Fruit fly (Drosophila melanogaster) whole organism, wandering third instar larva: ENCODE results near the gene RabX5.

ENCODE experiments used
- CG32264 ChIP-seq: fragments of 200-800 bp; sonication (Bioruptor generic); optimal IDR thresholded peaks from 2 replicates; lab custom pipeline; 2016; ENCODE audit warnings: missing biosample characterization, missing genetic modification characterization
- Dfd ChIP-seq: fragments of >200 bp; optimal IDR thresholded peaks from 2 replicates; lab custom pipeline; 2017; ENCODE audit warnings: missing biosample characterization, missing genetic modification characterization
- Dif ChIP-seq: fragments of 200-275, 200-300 bp; sonication (Bioruptor generic); optimal IDR thresholded peaks from 2 replicates; lab custom pipeline; 2018; ENCODE audit warnings: missing biosample characterization, missing genetic modification characterization; ENCODE audit not compliant: partially characterized antibody
- GATAd ChIP-seq: sonication (Bioruptor generic); optimal IDR thresholded peaks from 2 replicates; lab custom pipeline; 2016; ENCODE audit warnings: missing biosample characterization, missing genetic modification characterization
- HLH106 ChIP-seq: fragments of 200-800 bp; optimal IDR thresholded peaks from 3 replicates; lab custom pipeline; 2019; ENCODE audit warnings: missing biosample characterization, mild to moderate bottlenecking, missing genetic modification characterization, moderate library complexity
- Hnf4 ChIP-seq: fragments of 200-800 bp; sonication (Bioruptor generic); optimal IDR thresholded peaks from 2 replicates; lab custom pipeline; 2016; ENCODE audit warnings: missing biosample characterization, mild to moderate bottlenecking, missing genetic modification characterization
- Hr78 ChIP-seq: fragments of >200 bp; optimal IDR thresholded peaks from 2 replicates; lab custom pipeline; 2017; ENCODE audit warnings: missing biosample characterization, missing genetic modification characterization
- Hr83 ChIP-seq: fragments of 200-300 bp; sonication (Bioruptor generic); optimal IDR thresholded peaks from 2 replicates; lab custom pipeline; 2016; ENCODE audit warnings: missing biosample characterization, mild to moderate bottlenecking, missing genetic modification characterization, moderate library complexity; ENCODE audit not compliant: poor library complexity, severe bottlenecking
- Mio ChIP-seq: sonication (Bioruptor generic); optimal IDR thresholded peaks from 2 replicates; lab custom pipeline; 2016; ENCODE audit warnings: missing biosample characterization, missing genetic modification characterization
- Myc ChIP-seq: fragments of >200 bp; optimal IDR thresholded peaks from 2 replicates; lab custom pipeline; 2017
- N ChIP-seq: fragments of >200 bp; optimal IDR thresholded peaks from 2 replicates; lab custom pipeline; 2018; ENCODE audit warnings: missing biosample characterization, missing external identifiers, missing genetic modification characterization
- OdsH ChIP-seq: fragments of 200-800 bp; sonication (Bioruptor generic); optimal IDR thresholded peaks from 2 replicates; lab custom pipeline; 2016; ENCODE audit warnings: missing biosample characterization, mild to moderate bottlenecking, missing genetic modification characterization
- Rel ChIP-seq, 2 experiments: fragments of 200-800 bp; sonication (Bioruptor generic) in 1 of 2; optimal IDR thresholded peaks; 2 replicates in 1 of 2; 3 replicates in 1 of 2; lab custom pipeline; 2016 to 2019; ENCODE audit warnings: mild to moderate bottlenecking in 2 of 2, missing biosample characterization in 2 of 2, missing genetic modification characterization in 2 of 2, moderate library complexity in 1 of 2
- Sp1 ChIP-seq: fragments of 200-800 bp; sonication (Bioruptor generic); optimal IDR thresholded peaks from 3 replicates; lab custom pipeline; 2019; ENCODE audit warnings: missing biosample characterization, mild to moderate bottlenecking, missing genetic modification characterization, moderate library complexity
- br ChIP-seq: fragments of 200-800 bp; sonication (Bioruptor generic); optimal IDR thresholded peaks from 2 replicates; lab custom pipeline; 2016; ENCODE audit warnings: missing biosample characterization, missing genetic modification characterization
- brk ChIP-seq: fragments of 200-800 bp; sonication (Bioruptor generic); optimal IDR thresholded peaks from 2 replicates; lab custom pipeline; 2016; ENCODE audit warnings: missing biosample characterization, mild to moderate bottlenecking, missing genetic modification characterization
- dl ChIP-seq, 2 experiments: fragments of 175-275, 200-275 bp in 1 of 2; fragments of 200-275 bp in 1 of 2; sonication (Bioruptor generic); optimal IDR thresholded peaks; lab custom pipeline; 2018; ENCODE audit warnings: mild to moderate bottlenecking in 2 of 2, missing biosample characterization in 2 of 2, missing genetic modification characterization in 2 of 2, moderate library complexity in 2 of 2; ENCODE audit not compliant: partially characterized antibody in 2 of 2, insufficient read depth in 1 of 2
- dsf ChIP-seq: sonication (Bioruptor generic); optimal IDR thresholded peaks from 2 replicates; lab custom pipeline; 2016; ENCODE audit warnings: missing biosample characterization, missing genetic modification characterization, borderline replicate concordance
- ey ChIP-seq: fragments of 200-800 bp; sonication (Bioruptor generic); optimal IDR thresholded peaks from 2 replicates; lab custom pipeline; 2016; ENCODE audit warnings: missing biosample characterization, missing genetic modification characterization
- foxo ChIP-seq, 2 experiments: fragments of 200-800 bp; sonication (Bioruptor generic); optimal IDR thresholded peaks; 2 replicates in 1 of 2; 3 replicates in 1 of 2; lab custom pipeline; 2016 to 2017; ENCODE audit warnings: missing biosample characterization in 2 of 2, missing genetic modification characterization in 2 of 2
- fru ChIP-seq: fragments of 200-800 bp; sonication (Bioruptor generic); optimal IDR thresholded peaks from 3 replicates; lab custom pipeline; 2016; ENCODE audit warnings: missing biosample characterization, mild to moderate bottlenecking, missing genetic modification characterization
- h ChIP-seq: fragments of 200-800 bp; sonication (Bioruptor generic); optimal IDR thresholded peaks from 3 replicates; lab custom pipeline; 2016; ENCODE audit warnings: missing biosample characterization, mild to moderate bottlenecking, missing genetic modification characterization
- jim ChIP-seq: fragments of 175-275, 200-325 bp; sonication (Bioruptor generic); optimal IDR thresholded peaks from 2 replicates; lab custom pipeline; 2016; ENCODE audit warnings: missing biosample characterization, mild to moderate bottlenecking, missing genetic modification characterization
- lola ChIP-seq: fragments of >200 bp; optimal IDR thresholded peaks from 2 replicates; lab custom pipeline; 2017; ENCODE audit warnings: missing biosample characterization, missing genetic modification characterization
- pan ChIP-seq: fragments of >200 bp; optimal IDR thresholded peaks from 2 replicates; lab custom pipeline; 2017
- psq ChIP-seq: fragments of 200-800 bp; sonication (Bioruptor generic); optimal IDR thresholded peaks from 3 replicates; lab custom pipeline; 2017; ENCODE audit warnings: missing biosample characterization, mild to moderate bottlenecking, missing genetic modification characterization, moderate library complexity
- rgr ChIP-seq: fragments of 200-800 bp; sonication (Bioruptor generic); optimal IDR thresholded peaks from 3 replicates; lab custom pipeline; 2016; ENCODE audit warnings: missing biosample characterization, mild to moderate bottlenecking, missing genetic modification characterization
- sage ChIP-seq: fragments of 200-800 bp; sonication (Bioruptor generic); optimal IDR thresholded peaks from 2 replicates; lab custom pipeline; 2016; ENCODE audit warnings: missing biosample characterization, mild to moderate bottlenecking, missing genetic modification characterization
- sv ChIP-seq: fragments of 200-800 bp; sonication (Bioruptor generic); optimal IDR thresholded peaks from 3 replicates; lab custom pipeline; 2016; ENCODE audit warnings: missing biosample characterization, missing genetic modification characterization
- tai ChIP-seq: sonication (Bioruptor generic); optimal IDR thresholded peaks from 2 replicates; lab custom pipeline; 2016; ENCODE audit warnings: missing biosample characterization, missing genetic modification characterization
- woc ChIP-seq: sonication (Bioruptor generic); optimal IDR thresholded peaks from 2 replicates; lab custom pipeline; 2016; ENCODE audit warnings: missing biosample characterization, mild to moderate bottlenecking, missing genetic modification characterization

RabX5 gene

dm6 chr3L:1653752-1654151 is 16.2 kb downstream of the RabX5 start:
- TF ChIP-seq Dfd (GFP tag; lab: Kevin White, UChicago) (no peak), Rel (GFP tag; optimal IDR thresholded peaks at IDR 0.05; lab: Kevin White, UChicago) (no peak), Rel (tag; optimal IDR thresholded peaks at IDR 0.05; lab: Kevin White, UChicago) (no peak), Hr78 (GFP tag; lab: Kevin White, UChicago) (no peak), dl (GFP tag; optimal IDR thresholded peaks at IDR 0.05; lab: Kevin White, UChicago; ENCODE audit: insufficient read depth in 1 of 2, partially characterized antibody in 2 of 2) (no peak)
- TF ChIP-seq, all 38 proteins: peak for 0

- TF ChIP-seq Sp1 (GFP tag; lab: Kevin White, UChicago) (no peak), Hr83 (GFP tag; lab: Kevin White, UChicago) (peak; percentile 35), sv (GFP tag; lab: Kevin White, UChicago) (no peak), GATAd (GFP tag; lab: Kevin White, UChicago) (no peak)
These were observed 17.2 kb downstream of the RabX5 start, which contains the start of the genes CG7970 and Vta1 for dm6 chr3L:1652700-1653200. TSS of gene CG7970 (plus strand) at chr3L:1652750. TSS of gene Vta1 (minus strand) at chr3L:1652900.

- TF ChIP-seq tai (GFP tag; lab: Kevin White, UChicago) (no peak), Hr78 (GFP tag; lab: Kevin White, UChicago) (no peak), ey (GFP tag; lab: Kevin White, UChicago) (no peak), brk (GFP tag; lab: Kevin White, UChicago) (no peak)
These were observed 20.5 kb downstream of the RabX5 start for dm6 chr3L:1649363-1649762.

- TF ChIP-seq lola (GFP tag; lab: Kevin White, UChicago) (no peak), Dif (GFP tag; lab: Kevin White, UChicago) (peak; percentile 10)
These were observed 21.1 kb downstream of the RabX5 start, which contains the start of gene CG13920 for dm6 chr3L:1648690-1649355. TSS of gene CG13920 (plus strand) at chr3L:1648944.

- TF ChIP-seq pan (lab: Kevin White, UChicago): no peak
- no peak for TF ChIP-seq jim
- peak; percentile 38 for TF ChIP-seq sv (GFP tag; lab: Kevin White, UChicago)
- no peak for TF ChIP-seq dsf (GFP tag; lab: Kevin White, UChicago)
- TF ChIP-seq brk (GFP tag; lab: Kevin White, UChicago): no peak
- TF ChIP-seq fru (GFP tag; lab: Kevin White, UChicago): no peak
- TF ChIP-seq OdsH (GFP tag; lab: Kevin White, UChicago): peak; percentile 16
- TF ChIP-seq h (GFP tag; lab: Kevin White, UChicago): no peak
- TF ChIP-seq Hnf4 (GFP tag; lab: Kevin White, UChicago): peak; percentile 80
- no peak for TF ChIP-seq HLH106
- TF ChIP-seq woc (GFP tag; lab: Kevin White, UChicago): no peak
- TF ChIP-seq psq (GFP tag; lab: Kevin White, UChicago): peak; percentile 2
- no peak for TF ChIP-seq Mio (GFP tag; lab: Kevin White, UChicago)
- TF ChIP-seq sage (GFP tag; lab: Kevin White, UChicago): no peak
- no peak for TF ChIP-seq br (GFP tag; lab: Kevin White, UChicago)
- TF ChIP-seq Myc (lab: Kevin White, UChicago): peak; percentile 51
- TF ChIP-seq dl (GFP tag; optimal IDR thresholded peaks at IDR 0.05; lab: Kevin White, UChicago; ENCODE audit: insufficient read depth in 1 of 2, partially characterized antibody in 2 of 2): no peak
- TF ChIP-seq Dfd (GFP tag; lab: Kevin White, UChicago): no peak
- TF ChIP-seq CG32264 (GFP tag; lab: Kevin White, UChicago): no peak
- peak; percentile 67 for TF ChIP-seq rgr (GFP tag; lab: Kevin White, UChicago)
- TF ChIP-seq N (GFP tag; lab: Kevin White, UChicago): no peak
- TF ChIP-seq foxo (GFP tag; optimal IDR thresholded peaks at IDR 0.05; lab: Kevin White, UChicago): peak in 1 of 2 experiments; percentile 44
- peak; percentile 37 for TF ChIP-seq ey (GFP tag; lab: Kevin White, UChicago)
- TF ChIP-seq tai (GFP tag; lab: Kevin White, UChicago): no peak
- TF ChIP-seq Dif (GFP tag; lab: Kevin White, UChicago): peak; percentile 25
- TF ChIP-seq Hr83 (GFP tag; lab: Kevin White, UChicago): peak; percentile 86
- TF ChIP-seq Sp1 (GFP tag; lab: Kevin White, UChicago): no peak
These were observed 22.5 kb downstream of the RabX5 start, which contains the start of the genes CG17249 and Bro for dm6 chr3L:1647276-1647919. TSS of gene CG17249 (minus strand) at chr3L:1647464. TSS of gene Bro (plus strand) at chr3L:1647869.
